Worm (Caenorhabditis elegans): ENCODE data around the gene tag-307.

Gene tag-307

DNA sequence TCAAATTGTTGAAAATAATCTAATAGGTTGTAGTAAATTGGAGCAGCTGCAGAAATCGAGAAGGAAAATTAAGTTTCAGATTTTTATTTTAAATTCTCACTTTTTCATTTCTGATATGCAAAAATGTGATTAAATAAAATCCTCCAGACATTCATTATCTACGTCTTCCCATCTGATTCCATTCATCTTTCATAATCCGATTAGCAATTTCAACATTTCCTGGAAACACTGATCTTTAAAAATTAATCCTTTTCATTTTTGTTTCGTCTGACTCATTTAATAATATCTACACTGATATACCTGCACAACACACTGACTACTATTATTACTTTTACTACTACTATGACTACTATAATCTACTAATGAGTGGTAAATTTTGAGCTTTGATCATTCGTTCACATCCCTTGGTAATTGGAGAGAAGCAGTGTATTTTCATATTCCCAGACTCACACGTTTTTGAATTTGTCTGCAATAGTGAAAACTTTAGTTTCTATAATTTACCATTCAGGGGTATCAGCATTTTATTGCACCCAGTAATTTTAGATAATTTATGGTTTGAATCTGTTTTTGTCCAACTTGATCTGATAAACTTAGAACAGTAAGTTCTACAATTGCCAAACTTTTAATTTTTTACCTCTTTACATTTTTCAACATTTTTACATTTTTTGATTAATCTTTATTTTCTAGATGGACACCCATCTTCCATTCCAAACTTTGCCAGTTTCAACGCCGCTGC, 18.0 kb downstream of the tag-307 start, which contains the start of gene ceh-23:
Gene ceh-23 (plus strand): TSS at position 686 of the 736 bp plus-strand sequence.
- TF ChIP-seq nhr-11 (tag; optimal IDR thresholded peaks at IDR 0.05) (peak; percentile 29), sox-4 (tag; optimal IDR thresholded peaks at IDR 0.05) (peak; percentile 14), ceh-8 (GFP tag; optimal IDR thresholded peaks at IDR 0.05) (peak; percentile 43), jun-1 (tag; optimal IDR thresholded peaks at IDR 0.05) (no peak), fkh-8 (tag; optimal IDR thresholded peaks at IDR 0.05) (peak; percentile 61), ztf-11 (tag; optimal IDR thresholded peaks at IDR 0.05) (no peak), nhr-20 (tag; optimal IDR thresholded peaks at IDR 0.05) (peak; percentile 16), nhr-28 (tag; optimal IDR thresholded peaks at IDR 0.05) (no peak), lsy-2 (tag; optimal IDR thresholded peaks at IDR 0.05) (peak in 1 of 2 experiments; percentile 2), nhr-71 (tag; optimal IDR thresholded peaks at IDR 0.05) (peak; percentile 38), ceh-82 (tag; optimal IDR thresholded peaks at IDR 0.05) (no peak), ces-1 (GFP tag; optimal IDR thresholded peaks at IDR 0.05) (no peak), C34B4.2 (tag; optimal IDR thresholded peaks at IDR 0.05) (no peak), egl-13 (tag; optimal IDR thresholded peaks at IDR 0.05) (peak; percentile 38), pax-3 (tag; optimal IDR thresholded peaks at IDR 0.05) (peak; percentile 76), nhr-47 (tag; optimal IDR thresholded peaks at IDR 0.05) (peak; percentile 57), dsc-1 (tag; optimal IDR thresholded peaks at IDR 0.05) (peak; percentile 96)

DNA sequence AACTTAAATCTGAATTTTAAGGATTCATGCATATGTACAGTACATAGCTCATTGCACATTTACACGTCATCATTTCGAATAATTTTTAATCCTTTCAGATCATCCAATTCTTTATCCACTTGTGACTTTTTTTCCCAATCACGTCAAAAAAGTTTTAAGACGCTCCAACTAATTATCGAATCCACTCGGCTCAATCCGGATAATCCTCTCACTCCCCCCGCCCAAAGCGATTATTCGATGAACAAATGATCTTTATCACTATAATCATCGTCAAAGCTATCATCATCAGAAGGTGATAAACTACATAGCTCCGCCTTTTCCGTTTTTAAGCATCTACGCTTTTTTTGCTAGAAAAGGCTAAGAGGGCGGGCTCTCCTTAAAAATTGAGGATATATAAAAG, 19.5 kb downstream of the tag-307 start:
- no peak for TF ChIP-seq unc-62 (GFP tag; optimal IDR thresholded peaks at IDR 0.05)
- no peak for TF ChIP-seq ceh-90 (tag; optimal IDR thresholded peaks at IDR 0.05)
- TF ChIP-seq fkh-4 (tag; optimal IDR thresholded peaks at IDR 0.05; ENCODE audit: borderline replicate concordance), result peak; percentile 2
- peak; percentile 20 for TF ChIP-seq fkh-8 (tag; optimal IDR thresholded peaks at IDR 0.05)
- no peak for TF ChIP-seq tlp-1 (tag; optimal IDR thresholded peaks at IDR 0.05)
- TF ChIP-seq nhr-71 (tag; optimal IDR thresholded peaks at IDR 0.05), result peak; percentile 5
- TF ChIP-seq ztf-4 (tag; optimal IDR thresholded peaks at IDR 0.05), result no peak
- TF ChIP-seq ets-5 (GFP tag; IDR thresholded peaks at IDR 0.05), result no peak
- TF ChIP-seq pag-3 (tag; optimal IDR thresholded peaks at IDR 0.05; ENCODE audit: borderline replicate concordance, insufficient read depth), result no peak
- no peak for TF ChIP-seq xbp-1 (tag; optimal IDR thresholded peaks at IDR 0.05)
- peak; percentile 77 for TF ChIP-seq pax-3 (tag; optimal IDR thresholded peaks at IDR 0.05)
- no peak for TF ChIP-seq ama-1 (optimal IDR thresholded peaks at IDR 0.05)
- TF ChIP-seq efl-3 (GFP tag; optimal IDR thresholded peaks at IDR 0.05), result no peak
- no peak for TF ChIP-seq snpc-4 (tag; optimal IDR thresholded peaks at IDR 0.05)
- TF ChIP-seq dsc-1 (tag; optimal IDR thresholded peaks at IDR 0.05), result peak; percentile 97
- peak; percentile 51 for TF ChIP-seq sox-4 (tag; optimal IDR thresholded peaks at IDR 0.05)
- no peak for TF ChIP-seq isw-1 (GFP tag; IDR thresholded peaks at IDR 0.05)
- TF ChIP-seq nhr-20 (tag; optimal IDR thresholded peaks at IDR 0.05), result no peak
- no peak for TF ChIP-seq pqm-1 (tag; optimal IDR thresholded peaks at IDR 0.05)
- TF ChIP-seq egl-13 (tag; optimal IDR thresholded peaks at IDR 0.05), result peak; percentile 31
- TF ChIP-seq nhr-47 (tag; optimal IDR thresholded peaks at IDR 0.05), result peak; percentile 32

DNA sequence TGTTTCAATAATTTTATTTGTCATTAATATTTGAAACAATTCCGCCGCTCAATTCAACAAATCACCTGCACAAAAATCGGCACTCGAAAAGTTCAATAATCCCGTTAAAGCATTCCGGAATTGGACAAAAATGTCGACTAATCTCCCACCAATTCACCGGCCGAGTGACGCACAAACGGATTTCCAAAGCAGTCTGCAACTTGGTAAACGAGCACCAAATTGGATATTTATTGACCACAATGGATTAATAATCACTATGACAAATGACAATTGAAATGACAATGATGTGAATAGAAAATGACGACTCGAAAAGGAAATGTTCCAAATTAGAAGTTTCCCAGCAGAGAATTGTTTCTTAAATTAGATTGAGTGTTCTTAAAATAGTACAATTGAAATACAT, 21.4 kb downstream of the tag-307 start:
- TF ChIP-seq egl-13 (tag; optimal IDR thresholded peaks at IDR 0.05) (no peak), vab-15 (tag; optimal IDR thresholded peaks at IDR 0.05) (no peak), pax-3 (tag; optimal IDR thresholded peaks at IDR 0.05) (peak; percentile 49), dsc-1 (tag; optimal IDR thresholded peaks at IDR 0.05) (peak; percentile 93), fkh-10 (GFP tag; optimal IDR thresholded peaks at IDR 0.05) (no peak), fkh-8 (tag; optimal IDR thresholded peaks at IDR 0.05) (peak; percentile 23)

DNA sequence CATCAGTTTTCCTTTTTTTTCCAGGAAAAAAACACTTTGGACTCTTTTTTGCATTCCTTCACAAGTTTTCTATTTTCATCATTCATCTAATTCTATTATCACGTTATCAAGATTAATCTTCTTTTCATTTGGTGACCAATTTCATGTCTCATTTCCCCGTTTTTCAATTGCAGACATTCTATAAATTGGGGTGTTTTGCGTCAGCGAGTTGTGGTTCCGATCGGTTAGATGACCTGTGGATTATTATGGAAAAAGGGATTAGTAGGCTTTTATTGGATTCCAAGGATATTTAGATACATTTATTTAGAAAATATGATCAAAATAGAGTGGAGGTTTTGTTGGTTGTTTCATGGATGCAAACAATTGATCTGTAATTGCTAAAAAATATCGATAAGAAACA, 22.2 kb downstream of the tag-307 start:
- TF ChIP-seq unc-98 (GFP tag; IDR thresholded peaks at IDR 0.05) (no peak), fkh-4 (tag; optimal IDR thresholded peaks at IDR 0.05; ENCODE audit: borderline replicate concordance) (peak; percentile 25), egl-13 (tag; optimal IDR thresholded peaks at IDR 0.05) (peak; percentile 28), C16A3.4 (tag; optimal IDR thresholded peaks at IDR 0.05) (no peak), zip-4 (GFP tag; optimal IDR thresholded peaks at IDR 0.05) (no peak), sox-4 (tag; optimal IDR thresholded peaks at IDR 0.05) (peak; percentile 53), nhr-71 (tag; optimal IDR thresholded peaks at IDR 0.05) (peak; percentile 35), dsc-1 (tag; optimal IDR thresholded peaks at IDR 0.05) (peak; percentile 99), pax-3 (tag; optimal IDR thresholded peaks at IDR 0.05) (peak; percentile 62), fkh-8 (tag; optimal IDR thresholded peaks at IDR 0.05) (peak; percentile 32), nhr-47 (tag; optimal IDR thresholded peaks at IDR 0.05) (peak; percentile 20)
